Worm (Caenorhabditis elegans) whole organism, early embryonic: ENCODE measurements around the gene nmur-3.

ENCODE experiments used
- B0310.2 ChIP-seq: sonication (generic microtip); optimal IDR thresholded peaks from 2 replicates; lab custom pipeline; 2016; ENCODE audit warnings: mild to moderate bottlenecking, missing genetic modification characterization, missing compliant biosample characterization
- F13C5.2 ChIP-seq: sonication (generic microtip); optimal IDR thresholded peaks from 2 replicates; lab custom pipeline; 2017; ENCODE audit warnings: mild to moderate bottlenecking, missing genetic modification characterization, inconsistent platforms, missing compliant biosample characterization
- aly-1 ChIP-seq: sonication (generic microtip); optimal IDR thresholded peaks from 2 replicates; lab custom pipeline; 2016; ENCODE audit warnings: missing genetic modification characterization, missing compliant biosample characterization
- ama-1 ChIP-seq: fragments of 150-350 bp; optimal IDR thresholded peaks from 2 replicates; lab custom pipeline; 2014
- ceh-13 ChIP-seq: fragments of 200-800 bp; sonication (Bioruptor generic); optimal IDR thresholded peaks from 2 replicates; lab custom pipeline; 2018; ENCODE audit warnings: mild to moderate bottlenecking, missing genetic modification characterization, missing compliant biosample characterization
- ceh-36 ChIP-seq: sonication (generic microtip); optimal IDR thresholded peaks from 2 replicates; lab custom pipeline; 2016; ENCODE audit warnings: missing genetic modification characterization, inconsistent platforms, missing compliant biosample characterization
- ets-7 ChIP-seq: sonication (generic microtip); optimal IDR thresholded peaks from 2 replicates; lab custom pipeline; 2016; ENCODE audit warnings: missing genotype, missing genetic modification characterization, missing compliant biosample characterization
- flt-1 ChIP-seq: fragments of 200-800 bp; sonication (Bioruptor generic); IDR thresholded peaks from 2 replicates; pipeline ENCODE4 v1.3.6; 2022; ENCODE audit warnings: missing genetic modification characterization, missing compliant biosample characterization
- hmg-4 ChIP-seq: fragments of 200-800 bp; sonication (Bioruptor generic); optimal IDR thresholded peaks from 2 replicates; lab custom pipeline; 2018; ENCODE audit warnings: mild to moderate bottlenecking, missing genetic modification characterization, missing compliant biosample characterization
- hnd-1 ChIP-seq: sonication (generic microtip); optimal IDR thresholded peaks from 2 replicates; lab custom pipeline; 2016; ENCODE audit warnings: missing genetic modification characterization, missing compliant biosample characterization
- pes-1 ChIP-seq: fragments of 200-800 bp; sonication (Bioruptor generic); IDR thresholded peaks from 2 replicates; pipeline ENCODE4 v1.3.6; 2022; ENCODE audit warnings: missing genetic modification reagents, missing genetic modification characterization, missing compliant biosample characterization
- scrt-1 ChIP-seq: fragments of 200-800 bp; sonication (Bioruptor generic); IDR thresholded peaks from 2 replicates; pipeline ENCODE4 v1.3.6; 2022; ENCODE audit warnings: missing genetic modification characterization, missing compliant biosample characterization
- sea-1 ChIP-seq: fragments of 200-800 bp; sonication (Bioruptor generic); conservative IDR thresholded peaks from 2 replicates; pipeline ENCODE4 v1.3.6; 2022; ENCODE audit warnings: missing genetic modification characterization, missing compliant biosample characterization
- tbx-37 ChIP-seq: fragments of 200-800 bp; sonication (Bioruptor generic); conservative IDR thresholded peaks from 2 replicates; pipeline ENCODE4 v1.3.6; 2022; ENCODE audit warnings: missing genetic modification reagents, missing genetic modification characterization, missing compliant biosample characterization

DNA sequence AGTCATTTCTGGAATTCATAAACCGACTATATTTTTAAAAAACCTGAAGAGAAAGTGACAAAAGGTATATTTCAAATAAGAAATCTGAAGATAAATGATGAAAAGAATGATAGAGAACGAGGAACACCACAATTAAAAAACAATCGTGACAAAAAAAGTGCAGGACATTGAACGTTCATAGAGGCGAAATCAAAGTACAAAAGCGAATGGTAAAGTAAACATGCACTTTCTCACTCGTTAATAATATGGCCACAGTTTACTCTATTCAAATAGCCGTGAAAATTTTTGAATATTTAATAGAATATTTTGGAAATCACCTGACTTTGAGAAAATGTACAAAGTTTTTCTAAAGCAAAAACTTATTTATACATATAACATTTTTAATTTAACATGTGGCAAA lies 25.9 kb downstream of the nmur-3 start, which contains the start of gene F46H6.5:
- TF ChIP-seq ama-1 (lab: Kevin White, UChicago) (no peak), sea-1 (GFP tag; lab: Robert Waterston, UW) (no peak), F13C5.2 (tag; lab: Kevin White, UChicago) (no peak), ceh-13 (GFP tag; lab: Kevin White, UChicago) (no peak), flt-1 (GFP tag; lab: Robert Waterston, UW) (no peak), hnd-1 (tag; lab: Kevin White, UChicago) (no peak), ceh-36 (tag; lab: Kevin White, UChicago) (no peak), tbx-37 (GFP tag; lab: Robert Waterston, UW) (no peak), B0310.2 (tag; lab: Kevin White, UChicago) (no peak), aly-1 (tag; lab: Kevin White, UChicago) (no peak), hmg-4 (no peak), ets-7 (no peak), scrt-1 (GFP tag; lab: Robert Waterston, UW) (no peak), pes-1 (GFP tag; lab: Robert Waterston, UW) (no peak)
